Worm (Caenorhabditis elegans) whole organism, early embryonic: ENCODE measurements around the gene W10G6.1.

Experiments used
- ama-1 ChIP-seq: fragments of 150-350 bp; optimal IDR thresholded peaks from 2 replicates; lab custom pipeline; 2014
- flt-1 ChIP-seq: fragments of 200-800 bp; sonication (Bioruptor generic); IDR thresholded peaks from 2 replicates; pipeline ENCODE4 v1.3.6; 2022; ENCODE audit warnings: missing genetic modification characterization, missing compliant biosample characterization
- hmbx-1 ChIP-seq: sonication (generic microtip); optimal IDR thresholded peaks from 2 replicates; lab custom pipeline; 2016; ENCODE audit warnings: mild to moderate bottlenecking, missing genetic modification characterization, missing compliant biosample characterization

DNA sequence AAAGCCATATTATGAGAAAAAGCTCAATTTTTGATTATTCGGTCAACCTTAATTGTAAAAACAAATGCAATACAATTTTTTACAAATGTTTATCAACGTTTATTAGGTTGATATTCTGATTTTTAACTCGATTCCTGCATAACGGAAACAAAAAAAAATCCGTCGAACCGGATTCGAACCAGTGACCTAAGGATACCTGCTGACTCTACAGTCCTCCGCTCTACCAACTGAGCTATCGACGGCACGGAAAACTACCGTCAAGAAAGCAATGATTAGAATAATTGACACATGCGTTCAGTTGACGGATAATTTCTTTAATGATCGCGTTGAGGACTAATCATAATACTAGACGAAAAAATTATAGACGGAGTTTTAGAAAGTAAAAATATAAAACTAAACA is 36.3 kb upstream of the W10G6.1 start:
- TF ChIP-seq flt-1 (GFP tag; lab: Robert Waterston, UW) (no peak), ama-1 (lab: Kevin White, UChicago) (no peak), hmbx-1 (no peak)
